Worm (Caenorhabditis elegans): ENCODE results near the gene pals-40.

pals-40 gene

DNA sequence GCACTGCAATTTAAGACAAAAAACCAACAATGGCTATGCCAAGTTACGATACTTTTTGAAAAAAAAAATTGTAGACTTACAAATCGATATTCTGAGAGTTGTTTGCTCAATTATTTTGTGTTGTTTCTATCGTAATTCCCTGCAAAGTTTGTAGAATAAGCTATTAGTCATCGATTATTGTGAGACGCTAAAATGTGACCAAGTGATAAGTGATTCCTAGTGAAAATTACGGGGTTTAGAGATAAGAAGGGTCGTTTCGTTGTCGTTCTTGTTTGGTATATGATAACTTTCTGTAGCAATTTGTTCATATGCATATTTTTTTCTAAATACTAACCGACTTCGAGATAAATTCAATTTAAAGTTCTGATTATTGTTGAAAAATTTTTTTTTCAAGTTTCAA lies 20.4 kb upstream of the pals-40 start:
- TF ChIP-seq unc-62 (GFP tag; optimal IDR thresholded peaks at IDR 0.05): no peak

ce11 chrIII:1395355-1395754 lies 17.6 kb upstream of the pals-40 start:
- TF ChIP-seq ceh-43 (GFP tag; optimal IDR thresholded peaks at IDR 0.05): no peak
- no peak for TF ChIP-seq unc-39 (tag; optimal IDR thresholded peaks at IDR 0.05)
- no peak for TF ChIP-seq tbx-8 (GFP tag; optimal IDR thresholded peaks at IDR 0.05)
- TF ChIP-seq ces-1 (GFP tag; optimal IDR thresholded peaks at IDR 0.05): no peak
- no peak for TF ChIP-seq nhr-2 (tag; optimal IDR thresholded peaks at IDR 0.05)
- TF ChIP-seq mep-1 (tag; optimal IDR thresholded peaks at IDR 0.05): no peak
- no peak for TF ChIP-seq unc-120 (tag; optimal IDR thresholded peaks at IDR 0.05; ENCODE audit: poor library complexity, severe bottlenecking)
- TF ChIP-seq ceh-39 (tag; optimal IDR thresholded peaks at IDR 0.05): no peak
- no peak for TF ChIP-seq nhr-76 (tag; optimal IDR thresholded peaks at IDR 0.05)
- no peak for TF ChIP-seq M03D4.4 (tag; optimal IDR thresholded peaks at IDR 0.05)
- no peak for TF ChIP-seq mls-2 (tag; optimal IDR thresholded peaks at IDR 0.05)
- no peak for TF ChIP-seq nhr-12 (tag; optimal IDR thresholded peaks at IDR 0.05)
- TF ChIP-seq flh-1 (GFP tag; optimal IDR thresholded peaks at IDR 0.05): no peak
- TF ChIP-seq mab-5 (tag; optimal IDR thresholded peaks at IDR 0.05): no peak
- TF ChIP-seq nhr-237 (tag; optimal IDR thresholded peaks at IDR 0.05): no peak
- no peak for TF ChIP-seq elt-1 (tag; optimal IDR thresholded peaks at IDR 0.05; ENCODE audit: borderline replicate concordance, insufficient read depth)
- no peak for TF ChIP-seq unc-62 (GFP tag; optimal IDR thresholded peaks at IDR 0.05)
- no peak for TF ChIP-seq cnd-1 (tag; optimal IDR thresholded peaks at IDR 0.05)
- no peak for TF ChIP-seq lin-13 (tag; optimal IDR thresholded peaks at IDR 0.05)

ce11 chrIII:1392763-1393162 lies 15.0 kb upstream of the pals-40 start:
- TF ChIP-seq cnd-1 (tag; optimal IDR thresholded peaks at IDR 0.05) (no peak), mab-5 (tag; optimal IDR thresholded peaks at IDR 0.05) (no peak), elt-3 (tag; optimal IDR thresholded peaks at IDR 0.05) (no peak), unc-62 (GFP tag; optimal IDR thresholded peaks at IDR 0.05) (no peak), ham-2 (GFP tag; optimal IDR thresholded peaks at IDR 0.05) (no peak), lsy-2 (tag; optimal IDR thresholded peaks at IDR 0.05) (no peak), unc-39 (tag; optimal IDR thresholded peaks at IDR 0.05) (no peak), tbx-8 (GFP tag; optimal IDR thresholded peaks at IDR 0.05) (no peak), ztf-11 (tag; optimal IDR thresholded peaks at IDR 0.05) (no peak), drap-1 (GFP tag; optimal IDR thresholded peaks at IDR 0.05) (no peak), ces-1 (GFP tag; optimal IDR thresholded peaks at IDR 0.05) (no peak), ceh-43 (GFP tag; optimal IDR thresholded peaks at IDR 0.05) (no peak), lin-13 (tag; optimal IDR thresholded peaks at IDR 0.05) (no peak), nhr-28 (tag; optimal IDR thresholded peaks at IDR 0.05) (no peak), sptf-1 (tag; optimal IDR thresholded peaks at IDR 0.05) (no peak), nhr-2 (tag; optimal IDR thresholded peaks at IDR 0.05) (no peak), hlh-1 (tag; optimal IDR thresholded peaks at IDR 0.05) (no peak)

DNA sequence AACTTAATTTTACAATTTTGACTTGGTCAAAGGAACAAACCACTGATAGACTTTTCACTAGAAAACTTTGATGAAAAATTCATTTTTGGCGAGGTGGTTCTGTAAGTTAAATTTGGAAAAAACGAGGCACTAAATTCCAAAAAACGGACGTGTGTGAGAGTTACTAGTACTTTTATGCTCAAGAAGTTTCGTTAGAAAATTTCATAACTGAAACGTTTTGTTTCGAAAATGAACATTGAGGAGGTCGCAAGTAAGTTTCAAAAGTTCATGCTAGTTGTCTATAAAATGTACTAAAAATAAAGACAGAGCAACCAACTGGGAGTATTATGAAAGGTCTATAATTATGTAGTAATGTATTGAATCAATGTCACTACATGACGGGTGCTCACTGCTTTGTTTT lies 13.9 kb upstream of the pals-40 start, which contains the start of gene pals-17:
Gene pals-17, minus strand, starts transcription at position 101 of the 400 bp plus-strand sequence.
- TF ChIP-seq sptf-1 (tag; optimal IDR thresholded peaks at IDR 0.05): no peak
- TF ChIP-seq mep-1 (tag; optimal IDR thresholded peaks at IDR 0.05): no peak
- no peak for TF ChIP-seq M03D4.4 (tag; optimal IDR thresholded peaks at IDR 0.05)
- TF ChIP-seq lin-32 (GFP tag; optimal IDR thresholded peaks at IDR 0.05): no peak
- TF ChIP-seq nhr-2 (tag; optimal IDR thresholded peaks at IDR 0.05): no peak

- TF ChIP-seq elt-1 (tag; optimal IDR thresholded peaks at IDR 0.05; ENCODE audit: borderline replicate concordance, insufficient read depth) (no peak), unc-62 (GFP tag; optimal IDR thresholded peaks at IDR 0.05) (no peak), lin-13 (tag; optimal IDR thresholded peaks at IDR 0.05) (no peak), ztf-11 (tag; optimal IDR thresholded peaks at IDR 0.05) (no peak), pha-4 (tag; optimal IDR thresholded peaks at IDR 0.05) (no peak), ceh-43 (GFP tag; optimal IDR thresholded peaks at IDR 0.05) (no peak), mab-5 (tag; optimal IDR thresholded peaks at IDR 0.05) (no peak)
Measured at ce11 chrIII:1389988-1390387, 12.2 kb upstream of the pals-40 start.
